Worm (Caenorhabditis elegans) whole organism, L1 larva: ENCODE results near the gene pfk-1.1.

Experiments
- C34B4.2 ChIP-seq: sonication (generic microtip); optimal IDR thresholded peaks from 2 replicates; lab custom pipeline; 2017; ENCODE audit warnings: mild to moderate bottlenecking, missing genetic modification characterization, missing compliant biosample characterization
- Y116A8C.19 ChIP-seq: sonication (generic microtip); optimal IDR thresholded peaks from 2 replicates; lab custom pipeline; 2016; ENCODE audit warnings: missing compliant biosample characterization, missing genetic modification characterization, borderline replicate concordance
- aha-1 ChIP-seq: fragments of 150-350 bp; optimal IDR thresholded peaks from 2 replicates; lab custom pipeline; 2014; ENCODE audit warnings: missing biosample characterization, missing genetic modification characterization
- ama-1 ChIP-seq: fragments of 150-350 bp; optimal IDR thresholded peaks from 2 replicates; lab custom pipeline; 2014
- blmp-1 ChIP-seq: fragments of 150-350 bp; optimal IDR thresholded peaks from 2 replicates; lab custom pipeline; 2014; ENCODE audit warnings: missing biosample characterization, missing genetic modification characterization
- ceh-82 ChIP-seq, 3 experiments: fragments of 150-350 bp in 1 of 3; sonication (generic microtip) in 2 of 3; optimal IDR thresholded peaks; 2 replicates each; lab custom pipeline; 2014 to 2017; ENCODE audit warnings: missing biosample characterization in 3 of 3, missing genetic modification characterization in 3 of 3
- ceh-88 ChIP-seq: fragments of 200-800 bp; sonication (Bioruptor generic); IDR thresholded peaks from 2 replicates; pipeline ENCODE4 v1.3.6; 2022; ENCODE audit warnings: missing genetic modification characterization, missing compliant biosample characterization
- ces-1 ChIP-seq: fragments of 150-350 bp; optimal IDR thresholded peaks from 2 replicates; lab custom pipeline; 2014; ENCODE audit warnings: missing biosample characterization, missing genetic modification reagents, missing genetic modification characterization
- dsc-1 ChIP-seq: sonication (generic microtip); optimal IDR thresholded peaks from 2 replicates; lab custom pipeline; 2016; ENCODE audit warnings: mild to moderate bottlenecking, missing genetic modification characterization, missing compliant biosample characterization
- efl-1 ChIP-seq, 4 experiments: fragments of 150-350 bp; optimal IDR thresholded peaks in 3 of 4; peaks in 1 of 4; 1 replicate in 1 of 4; 2 replicates in 3 of 4; lab custom pipeline; 2014; ENCODE audit warnings: missing biosample characterization in 2 of 4, missing genetic modification characterization in 2 of 4, missing genetic modification reagents in 2 of 4
- elt-2 ChIP-seq: sonication (generic microtip); optimal IDR thresholded peaks from 2 replicates; lab custom pipeline; 2016; ENCODE audit warnings: missing genetic modification characterization, mild to moderate bottlenecking, inconsistent platforms, missing compliant biosample characterization, missing genetic modification reagents
- fkh-4 ChIP-seq: sonication (generic microtip); optimal IDR thresholded peaks from 2 replicates; lab custom pipeline; 2016; ENCODE audit warnings: missing compliant biosample characterization, missing genetic modification characterization, borderline replicate concordance
- lin-14 ChIP-seq: fragments of 200-800 bp; sonication (Bioruptor generic); optimal IDR thresholded peaks from 2 replicates; lab custom pipeline; 2018; ENCODE audit warnings: mild to moderate bottlenecking, missing genetic modification characterization, moderate library complexity, missing compliant biosample characterization
- lin-15B ChIP-seq: fragments of 150-350 bp; sonication (generic microtip); optimal IDR thresholded peaks from 3 replicates; lab custom pipeline; 2014; ENCODE audit warnings: missing biosample characterization, missing genetic modification characterization
- lin-35 ChIP-seq, 2 experiments: fragments of 150-350 bp; optimal IDR thresholded peaks; 2 replicates each; lab custom pipeline; 2014; ENCODE audit warnings: missing biosample characterization in 2 of 2, missing genetic modification characterization in 2 of 2, missing genetic modification reagents in 2 of 2
- lsy-2 ChIP-seq, 2 experiments: fragments of 150-350 bp; optimal IDR thresholded peaks; 2 replicates each; lab custom pipeline; 2014; ENCODE audit warnings: missing biosample characterization in 2 of 2, missing genetic modification characterization in 2 of 2
- mab-9 ChIP-seq: fragments of 200-800 bp; sonication (Bioruptor generic); IDR thresholded peaks from 2 replicates; pipeline ENCODE4 v1.3.6; 2022; ENCODE audit warnings: missing genetic modification reagents, missing genetic modification characterization, missing compliant biosample characterization
- mdl-1 ChIP-seq, 2 experiments: fragments of 150-350 bp; optimal IDR thresholded peaks; 2 replicates each; lab custom pipeline; 2014 to 2017; ENCODE audit warnings: missing biosample characterization in 2 of 2, missing genetic modification characterization in 2 of 2, inconsistent platforms in 1 of 2
- nhr-11 ChIP-seq: fragments of 150-350 bp; optimal IDR thresholded peaks from 2 replicates; lab custom pipeline; 2014; ENCODE audit warnings: missing biosample characterization, missing genetic modification characterization
- nhr-237 ChIP-seq: fragments of 150-350 bp; optimal IDR thresholded peaks from 2 replicates; lab custom pipeline; 2014; ENCODE audit warnings: missing biosample characterization, missing genetic modification characterization
- nhr-47 ChIP-seq: sonication (generic microtip); optimal IDR thresholded peaks from 2 replicates; lab custom pipeline; 2016; ENCODE audit warnings: mild to moderate bottlenecking, missing genetic modification characterization, moderate library complexity, missing compliant biosample characterization
- nhr-85 ChIP-seq: sonication (generic microtip); peaks from one replicate; lab custom pipeline; 2016; ENCODE audit warnings: missing genetic modification characterization, inconsistent platforms, missing compliant biosample characterization
- pag-3 ChIP-seq: sonication (generic microtip); optimal IDR thresholded peaks from 2 replicates; lab custom pipeline; 2017; ENCODE audit warnings: missing genetic modification characterization, mild to moderate bottlenecking, missing compliant biosample characterization, antibody characterized with exemption, borderline replicate concordance; ENCODE audit not compliant: insufficient read depth
- snpc-4 ChIP-seq: fragments of 150-350 bp; optimal IDR thresholded peaks from 2 replicates; lab custom pipeline; 2014; ENCODE audit warnings: missing biosample characterization, missing genetic modification characterization
- snu-23 ChIP-seq: sonication (generic microtip); optimal IDR thresholded peaks from 2 replicates; lab custom pipeline; 2016; ENCODE audit warnings: missing genetic modification characterization, missing compliant biosample characterization
- sptf-1 ChIP-seq: fragments of 150-350 bp; optimal IDR thresholded peaks from 2 replicates; lab custom pipeline; 2014; ENCODE audit warnings: missing biosample characterization, missing genetic modification characterization
- tbx-2 ChIP-seq: sonication (generic microtip); optimal IDR thresholded peaks from 2 replicates; lab custom pipeline; 2016; ENCODE audit warnings: missing genetic modification characterization, missing compliant biosample characterization
- tlp-1 ChIP-seq: fragments of 150-350 bp; optimal IDR thresholded peaks from 2 replicates; lab custom pipeline; 2014; ENCODE audit warnings: missing biosample characterization, missing genetic modification characterization
- vab-15 ChIP-seq: sonication (generic microtip); optimal IDR thresholded peaks from 2 replicates; lab custom pipeline; 2017; ENCODE audit warnings: missing genotype, mild to moderate bottlenecking, missing genetic modification characterization, missing compliant biosample characterization
- xbp-1 ChIP-seq: sonication (generic microtip); optimal IDR thresholded peaks from 2 replicates; lab custom pipeline; 2016; ENCODE audit warnings: missing genetic modification characterization, missing compliant biosample characterization

The pfk-1.1 gene

ce11 chrX:2931852-2932251 is 8.8 kb upstream of the pfk-1.1 start:
- TF ChIP-seq elt-2 (tag; lab: Kevin White, UChicago) (peak; percentile 72), ces-1 (GFP tag; lab: Kevin White, UChicago) (no peak), xbp-1 (no peak), lin-35 (GFP tag; optimal IDR thresholded peaks at IDR 0.05; lab: Kevin White, UChicago) (peak in 1 of 2 experiments; percentile 20), lsy-2 (tag; optimal IDR thresholded peaks at IDR 0.05; lab: Kevin White, UChicago) (no peak)

- no peak for TF ChIP-seq efl-1 (optimal IDR thresholded peaks at IDR 0.05; lab: Kevin White, UChicago)
- TF ChIP-seq efl-1 (GFP tag; optimal IDR thresholded peaks at IDR 0.05 in 1 of 2; lab: Kevin White, UChicago) = peak in 1 of 2 experiments; percentile 26
- no peak for TF ChIP-seq mdl-1 (tag; optimal IDR thresholded peaks at IDR 0.05; lab: Kevin White, UChicago)
Observed at ce11 chrX:2933061-2933460, 7.6 kb upstream of the pfk-1.1 start, which contains the start of gene fard-1. Gene fard-1 (plus strand): TSS chrX:2933361.

ce11 chrX:2939085-2939484 is 1.6 kb upstream of the pfk-1.1 start:
- no peak for TF ChIP-seq nhr-85 (tag; lab: Kevin White, UChicago)
- TF ChIP-seq dsc-1 (tag; lab: Kevin White, UChicago) = peak; percentile 31
- TF ChIP-seq lin-14 (GFP tag; lab: Kevin White, UChicago) = peak; percentile 66
- no peak for TF ChIP-seq fkh-4 (tag; lab: Kevin White, UChicago)
- TF ChIP-seq snu-23 = peak; percentile 8
- TF ChIP-seq nhr-47 = peak; percentile 4
- TF ChIP-seq sptf-1 (tag; lab: Kevin White, UChicago) = no peak
- TF ChIP-seq nhr-237 = no peak
- peak in 1 of 3 experiments; percentile 36 for TF ChIP-seq ceh-82 (tag; optimal IDR thresholded peaks at IDR 0.05; lab: Kevin White, UChicago)
- no peak for TF ChIP-seq lin-15B (tag; lab: Kevin White, UChicago)
- TF ChIP-seq ces-1 (GFP tag; lab: Kevin White, UChicago) = peak; percentile 37
- no peak for TF ChIP-seq nhr-11 (tag; lab: Kevin White, UChicago)
- TF ChIP-seq pag-3 (tag; lab: Kevin White, UChicago) = peak; percentile 7
- TF ChIP-seq ceh-88 (GFP tag; lab: Robert Waterston, UW) = no peak

ce11 chrX:2939526-2939925 is 1.1 kb upstream of the pfk-1.1 start:
- TF ChIP-seq vab-15 (no peak), elt-2 (tag; lab: Kevin White, UChicago) (no peak), blmp-1 (tag; lab: Kevin White, UChicago) (peak; percentile 4), lin-14 (GFP tag; lab: Kevin White, UChicago) (peak; percentile 37), tlp-1 (tag; lab: Kevin White, UChicago) (no peak), lsy-2 (tag; optimal IDR thresholded peaks at IDR 0.05; lab: Kevin White, UChicago) (no peak), efl-1 (optimal IDR thresholded peaks at IDR 0.05; lab: Kevin White, UChicago) (no peak), efl-1 (GFP tag; optimal IDR thresholded peaks at IDR 0.05 in 1 of 2; lab: Kevin White, UChicago) (peak in 1 of 2 experiments; percentile 36), ces-1 (GFP tag; lab: Kevin White, UChicago) (no peak)

- TF ChIP-seq C34B4.2 (tag; lab: Kevin White, UChicago) (no peak), snpc-4 (tag; lab: Kevin White, UChicago) (peak; percentile 51)
- TF ChIP-seq, all 84 proteins: peak for 1
Observed at ce11 chrX:2942327-2942726, 1.7 kb downstream of the pfk-1.1 start.

ce11 chrX:2943611-2944010 is 2.9 kb downstream of the pfk-1.1 start:
- TF ChIP-seq ama-1 (lab: Kevin White, UChicago) = no peak
- TF ChIP-seq mdl-1 (tag; optimal IDR thresholded peaks at IDR 0.05; lab: Kevin White, UChicago) = no peak
- TF ChIP-seq mab-9 (GFP tag; lab: Robert Waterston, UW) = no peak
- TF ChIP-seq aha-1 = no peak
- no peak for TF ChIP-seq Y116A8C.19 (tag; lab: Kevin White, UChicago)
- TF ChIP-seq tbx-2 (tag; lab: Kevin White, UChicago) = no peak
